Fruit fly (Drosophila melanogaster): ENCODE measurements around the gene CG31743.

DNA sequence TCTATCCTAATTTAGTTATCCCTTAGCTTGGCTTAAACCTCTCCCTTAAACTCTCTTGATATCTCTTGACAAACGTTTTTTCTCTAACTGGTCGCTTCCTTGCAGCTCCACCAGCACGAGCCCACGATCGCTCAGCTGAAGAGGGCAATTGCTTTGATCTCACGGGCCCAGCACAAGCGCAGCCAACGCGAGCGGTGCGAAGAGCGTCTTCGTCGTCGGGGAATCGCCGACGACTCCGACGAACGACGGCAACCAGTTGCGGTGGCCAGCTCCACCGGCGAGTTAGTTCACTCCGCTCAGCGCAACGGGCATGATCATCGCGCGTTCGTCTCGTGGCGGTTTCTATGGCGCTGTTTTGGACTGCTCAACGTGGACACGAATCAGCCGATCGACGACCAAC is 1.6 kb downstream of the CG31743 start:
- TF ChIP-seq CG8478 (optimal IDR thresholded peaks at IDR 0.05) (no peak), CTCF (optimal IDR thresholded peaks at IDR 0.05) (no peak)

Measured in S2 (cell line).